Fruit fly (Drosophila melanogaster): ENCODE measurements around the gene sens-2.

- no peak for TF ChIP-seq CTCF (optimal IDR thresholded peaks at IDR 0.05)
- TF ChIP-seq CG8478 (optimal IDR thresholded peaks at IDR 0.05): no peak
These were observed 35.1 kb upstream of the sens-2 start, which contains the start of gene nrv1 for dm6 chr2L:6786674-6787028.
